Fruit fly (Drosophila melanogaster) whole organism, embryonic: ENCODE results near the gene CG7430.

Experiments used
- CG14667 ChIP-seq: fragments of 200-800 bp; sonication (Bioruptor generic); IDR thresholded peaks from 2 replicates; pipeline ENCODE4 v1.3.6; 2022; ENCODE audit warnings: missing biosample characterization, missing genetic modification characterization
- CG14860 ChIP-seq: fragments of 200-800 bp; sonication (Bioruptor generic); IDR thresholded peaks from 3 replicates; pipeline ENCODE4 v1.3.6; 2022; ENCODE audit warnings: missing biosample characterization, missing genetic modification characterization; ENCODE audit not compliant: partially characterized antibody
- CG1602 ChIP-seq: fragments of 200-800 bp; sonication (Bioruptor generic); optimal IDR thresholded peaks from 3 replicates; lab custom pipeline; 2016; ENCODE audit warnings: missing biosample characterization, missing genetic modification characterization
- CG1792 ChIP-seq: fragments of 200-800 bp; sonication (Bioruptor generic); optimal IDR thresholded peaks from 2 replicates; lab custom pipeline; 2016; ENCODE audit warnings: missing biosample characterization, missing genetic modification characterization
- CG32767 ChIP-seq: fragments of 200-800 bp; sonication (Bioruptor generic); IDR thresholded peaks from 2 replicates; pipeline ENCODE4 v1.3.6; 2022; ENCODE audit warnings: missing biosample characterization, missing genetic modification characterization
- CG5245 ChIP-seq: fragments of 200-800 bp; sonication (Bioruptor generic); optimal IDR thresholded peaks from 3 replicates; lab custom pipeline; 2016; ENCODE audit warnings: missing biosample characterization, missing genetic modification characterization
- Lim3 ChIP-seq: fragments of 200-800 bp; sonication (Bioruptor generic); IDR thresholded peaks from 2 replicates; pipeline ENCODE4 v1.3.6; 2022; ENCODE audit warnings: missing biosample characterization, missing genetic modification characterization
- shn ChIP-seq: fragments of 200-800 bp; sonication (Bioruptor generic); optimal IDR thresholded peaks from 3 replicates; lab custom pipeline; 2016; ENCODE audit warnings: missing biosample characterization, missing genetic modification characterization

DNA sequence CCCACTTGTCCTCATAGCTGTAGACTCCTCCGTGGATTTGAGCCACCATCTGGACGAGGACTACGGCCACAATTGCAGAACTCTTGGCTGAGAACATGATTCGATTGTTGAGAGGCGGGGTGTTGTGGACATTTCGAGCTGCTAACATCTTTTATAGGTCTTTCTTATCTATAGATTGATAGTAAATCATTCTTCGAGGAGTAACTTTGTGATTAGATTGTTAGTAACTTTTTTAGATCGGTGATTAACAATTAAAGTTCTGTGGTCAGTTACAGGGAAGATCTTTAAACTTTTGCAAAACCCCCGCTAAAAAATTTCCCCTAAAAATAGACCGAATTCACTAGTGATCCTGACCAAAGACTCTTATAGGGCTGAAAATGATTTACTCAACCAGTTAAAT, 39.8 kb downstream of the CG7430 start, which contains the start of gene CG16775:
- TF ChIP-seq CG14860 (GFP tag; lab: Robert Waterston, UW), result no peak
- no peak for TF ChIP-seq CG32767 (GFP tag; lab: Robert Waterston, UW)
- no peak for TF ChIP-seq CG14667 (GFP tag; lab: Robert Waterston, UW)
- no peak for TF ChIP-seq CG5245 (GFP tag; lab: Kevin White, UChicago)
- TF ChIP-seq Lim3 (GFP tag; lab: Robert Waterston, UW), result no peak
- TF ChIP-seq CG1602, result no peak
- no peak for TF ChIP-seq CG1792 (GFP tag; lab: Kevin White, UChicago)
- no peak for TF ChIP-seq shn (GFP tag; lab: Kevin White, UChicago)
